Fruit fly (Drosophila melanogaster) whole organism: ENCODE measurements around the gene CG15357.

Source experiments
- CG8478 ChIP-seq: fragments of >200 bp; optimal IDR thresholded peaks from 2 replicates; lab custom pipeline; 2018; ENCODE audit warnings: inconsistent platforms
- Dll ChIP-seq: fragments of >200 bp; optimal IDR thresholded peaks from 2 replicates; lab custom pipeline; 2017
- EcR ChIP-seq, 2 experiments: fragments of >200 bp; optimal IDR thresholded peaks; 2 replicates each; lab custom pipeline; 2017; ENCODE audit warnings: missing biosample characterization in 2 of 2, missing genetic modification characterization in 2 of 2, missing genetic modification reagents in 2 of 2
- pan ChIP-seq: fragments of >200 bp; optimal IDR thresholded peaks from 2 replicates; lab custom pipeline; 2017
- psq ChIP-seq: fragments of >200 bp; optimal IDR thresholded peaks from 2 replicates; lab custom pipeline; 2017
- usp ChIP-seq: fragments of >200 bp; optimal IDR thresholded peaks from 2 replicates; lab custom pipeline; 2017; ENCODE audit warnings: missing biosample characterization, missing genetic modification characterization, mixed read lengths

The CG15357 gene

dm6 chr2L:1945609-1946008 is at the start of gene CG15357:
Gene CG15357 (minus strand): TSS chr2L:1945709.
- TF ChIP-seq CG8478 (lab: Kevin White, UChicago), result no peak
- no peak for TF ChIP-seq usp (GFP tag; lab: Kevin White, UChicago)
- no peak for TF ChIP-seq Dll
- no peak for TF ChIP-seq EcR (GFP tag; optimal IDR thresholded peaks at IDR 0.05; lab: Kevin White, UChicago)
- no peak for TF ChIP-seq psq (lab: Kevin White, UChicago)

- no peak for TF ChIP-seq Dll
- TF ChIP-seq pan (lab: Kevin White, UChicago), result no peak
- TF ChIP-seq EcR (GFP tag; optimal IDR thresholded peaks at IDR 0.05; lab: Kevin White, UChicago), result no peak
- no peak for TF ChIP-seq usp (GFP tag; lab: Kevin White, UChicago)
- no peak for TF ChIP-seq psq (lab: Kevin White, UChicago)
- no peak for TF ChIP-seq CG8478 (lab: Kevin White, UChicago)
Measured at dm6 chr2L:1992060-1992459, 46.6 kb upstream of the CG15357 start, which contains the start of gene Obp22a. Gene Obp22a (minus strand): TSS chr2L:1992160.

dm6 chr2L:1989278-1989918 is 43.9 kb upstream of the CG15357 start:
- TF ChIP-seq Dll, result no peak
- TF ChIP-seq CG8478 (lab: Kevin White, UChicago), result no peak
- no peak for TF ChIP-seq pan (lab: Kevin White, UChicago)
- TF ChIP-seq EcR (GFP tag; optimal IDR thresholded peaks at IDR 0.05; lab: Kevin White, UChicago), result no peak
- TF ChIP-seq usp (GFP tag; lab: Kevin White, UChicago), result no peak
- TF ChIP-seq psq (lab: Kevin White, UChicago), result no peak

- TF ChIP-seq Dll, result no peak
Measured at dm6 chr2L:1988192-1988561, 42.7 kb upstream of the CG15357 start, which contains the start of gene Npc2a. Gene Npc2a (plus strand): TSS chr2L:1988290.

- TF ChIP-seq usp (GFP tag; lab: Kevin White, UChicago) (no peak), psq (lab: Kevin White, UChicago) (no peak), pan (lab: Kevin White, UChicago) (no peak), Dll (no peak), CG8478 (lab: Kevin White, UChicago) (peak; percentile 32), EcR (GFP tag; optimal IDR thresholded peaks at IDR 0.05; lab: Kevin White, UChicago) (no peak)
Measured at dm6 chr2L:1987434-1988191, 42.1 kb upstream of the CG15357 start, which contains the start of gene Got2. Gene Got2 (minus strand): TSS chr2L:1987758.

- TF ChIP-seq pan (lab: Kevin White, UChicago), result no peak
- TF ChIP-seq psq (lab: Kevin White, UChicago), result no peak
- no peak for TF ChIP-seq usp (GFP tag; lab: Kevin White, UChicago)
- TF ChIP-seq CG8478 (lab: Kevin White, UChicago), result no peak
- TF ChIP-seq EcR (GFP tag; optimal IDR thresholded peaks at IDR 0.05; lab: Kevin White, UChicago), result no peak
- TF ChIP-seq Dll, result no peak
Measured at dm6 chr2L:1986343-1987280, 41.1 kb upstream of the CG15357 start.

dm6 chr2L:1981726-1982367 is 36.3 kb upstream of the CG15357 start, which contains the start of gene CG7289:
Gene CG7289 (plus strand): TSS chr2L:1982217.
- TF ChIP-seq EcR (GFP tag; optimal IDR thresholded peaks at IDR 0.05; lab: Kevin White, UChicago) (peak in 1 of 2 experiments; percentile 92), usp (GFP tag; lab: Kevin White, UChicago) (no peak)

dm6 chr2L:1980708-1981339 is 35.3 kb upstream of the CG15357 start, which contains the start of the genes CG15356 and CG15362:
Gene CG15356 (minus strand): TSS chr2L:1980755.
Gene CG15362 (plus strand): TSS chr2L:1981176.
- TF ChIP-seq CG8478 (lab: Kevin White, UChicago) (no peak), usp (GFP tag; lab: Kevin White, UChicago) (no peak), EcR (GFP tag; optimal IDR thresholded peaks at IDR 0.05; lab: Kevin White, UChicago) (no peak), psq (lab: Kevin White, UChicago) (no peak), pan (lab: Kevin White, UChicago) (no peak), Dll (no peak)

- no peak for TF ChIP-seq pan (lab: Kevin White, UChicago)
- TF ChIP-seq usp (GFP tag; lab: Kevin White, UChicago), result no peak
- no peak for TF ChIP-seq CG8478 (lab: Kevin White, UChicago)
- no peak for TF ChIP-seq Dll
- no peak for TF ChIP-seq EcR (GFP tag; optimal IDR thresholded peaks at IDR 0.05; lab: Kevin White, UChicago)
- no peak for TF ChIP-seq psq (lab: Kevin White, UChicago)
Measured at dm6 chr2L:1979196-1979818, 33.8 kb upstream of the CG15357 start.

dm6 chr2L:1975473-1975872 is 30.0 kb upstream of the CG15357 start:
- no peak for TF ChIP-seq CG8478 (lab: Kevin White, UChicago)
- no peak for TF ChIP-seq EcR (GFP tag; optimal IDR thresholded peaks at IDR 0.05; lab: Kevin White, UChicago)
- TF ChIP-seq psq (lab: Kevin White, UChicago), result no peak
- no peak for TF ChIP-seq Dll
- no peak for TF ChIP-seq usp (GFP tag; lab: Kevin White, UChicago)
- no peak for TF ChIP-seq pan (lab: Kevin White, UChicago)
